Fruit fly (Drosophila melanogaster) whole organism, embryonic: ENCODE measurements around the gene Cnb.

Experiments used
- ATbp ChIP-seq: fragments of 200-800 bp; sonication (Bioruptor generic); optimal IDR thresholded peaks from 2 replicates; lab custom pipeline; 2017; ENCODE audit warnings: missing biosample characterization, mild to moderate bottlenecking, missing genetic modification characterization, missing genetic modification reagents
- B-H1 ChIP-seq: fragments of 200-800 bp; sonication (Bioruptor generic); IDR thresholded peaks from 3 replicates; pipeline ENCODE4 v1.3.6; 2022; ENCODE audit warnings: missing biosample characterization, missing genetic modification characterization
- CG10431 ChIP-seq: fragments of 200-800 bp; sonication (Bioruptor generic); optimal IDR thresholded peaks from 3 replicates; lab custom pipeline; 2018; ENCODE audit warnings: missing biosample characterization, mild to moderate bottlenecking, missing genetic modification characterization
- CG11696 ChIP-seq: fragments of 200-800 bp; sonication (Bioruptor generic); IDR thresholded peaks from 2 replicates; pipeline ENCODE4 v1.3.6; 2022; ENCODE audit warnings: missing biosample characterization, missing genetic modification characterization
- CG12104 ChIP-seq: fragments of 200-800 bp; sonication (Bioruptor generic); optimal IDR thresholded peaks from 3 replicates; lab custom pipeline; 2016; ENCODE audit warnings: missing biosample characterization, missing genetic modification characterization
- CG12391 ChIP-seq: fragments of 200-800 bp; sonication (Bioruptor generic); optimal IDR thresholded peaks from 3 replicates; lab custom pipeline; 2018; ENCODE audit warnings: missing biosample characterization, mild to moderate bottlenecking, missing genetic modification characterization, moderate library complexity
- CG13775 ChIP-seq: fragments of 200-800 bp; sonication (Bioruptor generic); optimal IDR thresholded peaks from 3 replicates; lab custom pipeline; 2017; ENCODE audit warnings: missing biosample characterization, mild to moderate bottlenecking, missing genetic modification characterization
- CG30431 ChIP-seq: fragments of 200-800 bp; sonication (Bioruptor generic); optimal IDR thresholded peaks from 2 replicates; lab custom pipeline; 2017; ENCODE audit warnings: missing biosample characterization, missing genetic modification characterization
- CG31224 ChIP-seq: fragments of 200-800 bp; sonication (Bioruptor generic); IDR thresholded peaks from 2 replicates; pipeline ENCODE4 v1.3.6; 2022; ENCODE audit warnings: missing biosample characterization, missing genetic modification characterization
- CG33213 ChIP-seq: fragments of 200-800 bp; sonication (Bioruptor generic); optimal IDR thresholded peaks from 3 replicates; lab custom pipeline; 2016; ENCODE audit warnings: missing biosample characterization, missing genetic modification characterization
- CG3838 ChIP-seq: fragments of 200-800 bp; sonication (Bioruptor generic); optimal IDR thresholded peaks from 3 replicates; lab custom pipeline; 2016; ENCODE audit warnings: missing biosample characterization, missing genetic modification characterization
- CG6175 ChIP-seq: fragments of 200-800 bp; sonication (Bioruptor generic); IDR thresholded peaks from 3 replicates; pipeline ENCODE4 v1.3.6; 2022; ENCODE audit warnings: missing biosample characterization, missing genetic modification characterization
- CG6272 ChIP-seq: fragments of 200-800 bp; sonication (Bioruptor generic); IDR thresholded peaks from 2 replicates; pipeline ENCODE4 v1.3.6; 2022; ENCODE audit warnings: missing biosample characterization, missing genetic modification characterization
- CG7357 ChIP-seq: fragments of 200-800 bp; sonication (Bioruptor generic); IDR thresholded peaks from 3 replicates; pipeline ENCODE4 v1.3.6; 2022; ENCODE audit warnings: missing biosample characterization, missing genetic modification characterization
- CG7745 ChIP-seq: fragments of 200-800 bp; sonication (Bioruptor generic); optimal IDR thresholded peaks from 2 replicates; lab custom pipeline; 2018; ENCODE audit warnings: missing biosample characterization, mild to moderate bottlenecking, missing genetic modification characterization, moderate library complexity
- CG8478 ChIP-seq: fragments of >200 bp; optimal IDR thresholded peaks from 2 replicates; lab custom pipeline; 2018
- CG9215 ChIP-seq: fragments of 200-800 bp; sonication (Bioruptor generic); IDR thresholded peaks from 2 replicates; pipeline ENCODE4 v1.3.6; 2022; ENCODE audit warnings: missing biosample characterization, missing genetic modification characterization
- Dip3 ChIP-seq: fragments of 200-800 bp; sonication (Bioruptor generic); optimal IDR thresholded peaks from 3 replicates; lab custom pipeline; 2016; ENCODE audit warnings: missing biosample characterization, missing genetic modification characterization
- Doc3 ChIP-seq: fragments of 200-800 bp; sonication (Bioruptor generic); IDR thresholded peaks from 3 replicates; pipeline ENCODE4 v1.3.6; 2022; ENCODE audit warnings: missing biosample characterization, missing genetic modification characterization; ENCODE audit not compliant: partially characterized antibody
- E2f2 ChIP-seq: fragments of 200-800 bp; sonication (Bioruptor generic); IDR thresholded peaks from 2 replicates; pipeline ENCODE4 v1.3.6; 2022; ENCODE audit warnings: missing biosample characterization, missing genetic modification characterization
- H2.0 ChIP-seq: fragments of 200-800 bp; sonication (Bioruptor generic); IDR thresholded peaks from 2 replicates; pipeline ENCODE4 v1.3.6; 2022; ENCODE audit warnings: missing biosample characterization, missing genetic modification characterization
- HLH3B ChIP-seq: fragments of 200-800 bp; sonication (Bioruptor generic); IDR thresholded peaks from 2 replicates; pipeline ENCODE4 v1.3.6; 2022; ENCODE audit warnings: missing biosample characterization, missing genetic modification characterization
- Hey ChIP-seq: fragments of 200-800 bp; sonication (Bioruptor generic); optimal IDR thresholded peaks from 3 replicates; lab custom pipeline; 2018; ENCODE audit warnings: missing biosample characterization, mild to moderate bottlenecking, missing genetic modification characterization
- NC2β ChIP-seq: fragments of 200-800 bp; sonication (Bioruptor generic); optimal IDR thresholded peaks from 2 replicates; lab custom pipeline; 2016; ENCODE audit warnings: missing biosample characterization, missing genetic modification characterization
- NfI ChIP-seq: fragments of 200-800 bp; sonication (Bioruptor generic); optimal IDR thresholded peaks from 3 replicates; lab custom pipeline; 2018; ENCODE audit warnings: missing biosample characterization, mild to moderate bottlenecking, missing genetic modification characterization, moderate library complexity
- Scr ChIP-seq: fragments of 200-800 bp; sonication (Bioruptor generic); IDR thresholded peaks from 2 replicates; pipeline ENCODE4 v1.3.6; 2022; ENCODE audit warnings: missing biosample characterization, missing genetic modification characterization; ENCODE audit not compliant: partially characterized antibody
- Trl ChIP-seq, 3 experiments: fragments of >200 bp in 2 of 3; fragments of 200-800 bp in 1 of 3; sonication (Bioruptor generic) in 1 of 3; optimal IDR thresholded peaks; 2 replicates in 1 of 3; 3 replicates in 2 of 3; lab custom pipeline; 2016 to 2017; ENCODE audit warnings: missing biosample characterization in 1 of 3, missing genetic modification characterization in 1 of 3
- ab ChIP-seq: fragments of 200-800 bp; sonication (Bioruptor generic); optimal IDR thresholded peaks from 2 replicates; lab custom pipeline; 2016; ENCODE audit warnings: missing biosample characterization, missing genetic modification characterization
- az2 ChIP-seq: fragments of 200-800 bp; sonication (Bioruptor generic); optimal IDR thresholded peaks from 3 replicates; lab custom pipeline; 2016; ENCODE audit warnings: missing biosample characterization, missing genetic modification characterization
- bigmax ChIP-seq: fragments of 200-800 bp; sonication (Bioruptor generic); optimal IDR thresholded peaks from 2 replicates; lab custom pipeline; 2018; ENCODE audit warnings: missing biosample characterization, mild to moderate bottlenecking, missing genetic modification characterization
- cas ChIP-seq: fragments of 200-800 bp; sonication (Bioruptor generic); IDR thresholded peaks from 2 replicates; pipeline ENCODE4 v1.3.6; 2022; ENCODE audit warnings: missing biosample characterization, missing genetic modification characterization
- chinmo ChIP-seq: fragments of 200-800 bp; sonication (Bioruptor generic); IDR thresholded peaks from 4 replicates; pipeline ENCODE4 v1.3.6; 2022; ENCODE audit warnings: missing biosample characterization, missing genetic modification characterization; ENCODE audit not compliant: partially characterized antibody
- cwo ChIP-seq: fragments of 200-800 bp; sonication (Bioruptor generic); optimal IDR thresholded peaks from 3 replicates; lab custom pipeline; 2017; ENCODE audit warnings: missing biosample characterization, missing genetic modification characterization, mild to moderate bottlenecking, moderate library complexity, missing genetic modification reagents
- da ChIP-seq: fragments of 200-800 bp; sonication (Bioruptor generic); optimal IDR thresholded peaks from 2 replicates; lab custom pipeline; 2016; ENCODE audit warnings: missing biosample characterization, missing genetic modification characterization
- dpn ChIP-seq, 2 experiments: fragments of 200-800 bp; sonication (Bioruptor generic); optimal IDR thresholded peaks; 3 replicates each; lab custom pipeline; 2016; ENCODE audit warnings: missing biosample characterization in 2 of 2, missing genetic modification characterization in 2 of 2
- gsb ChIP-seq: fragments of 200-800 bp; sonication (Bioruptor generic); IDR thresholded peaks from 2 replicates; pipeline ENCODE4 v1.3.6; 2022; ENCODE audit warnings: missing biosample characterization, missing genetic modification characterization
- gt ChIP-seq: fragments of 200-800 bp; sonication (Bioruptor generic); IDR thresholded peaks from 2 replicates; pipeline ENCODE4 v1.3.6; 2022; ENCODE audit warnings: missing biosample characterization, missing genetic modification characterization
- hkb ChIP-seq, 2 experiments: fragments of 200-800 bp in 1 of 2; fragments of >200 bp in 1 of 2; sonication (Bioruptor generic) in 1 of 2; IDR thresholded peaks in 1 of 2; optimal IDR thresholded peaks in 1 of 2; 2 replicates each; pipeline versions ENCODE4 v1.3.6 to Lab custom; 2017 to 2022; ENCODE audit warnings: missing biosample characterization in 1 of 2, missing genetic modification characterization in 1 of 2
- nau ChIP-seq: fragments of 200-800 bp; sonication (Bioruptor generic); optimal IDR thresholded peaks from 3 replicates; lab custom pipeline; 2017; ENCODE audit warnings: missing biosample characterization, mild to moderate bottlenecking, missing genetic modification characterization, missing genetic modification reagents
- otp ChIP-seq: fragments of 200-800 bp; sonication (Bioruptor generic); IDR thresholded peaks from 3 replicates; pipeline ENCODE4, ENCODE4 v1.3.6; 2022; ENCODE audit warnings: missing biosample characterization, missing genetic modification characterization
- phol ChIP-seq: fragments of 200-800 bp; sonication (Bioruptor generic); optimal IDR thresholded peaks from 3 replicates; lab custom pipeline; 2018; ENCODE audit warnings: missing biosample characterization, mild to moderate bottlenecking, missing genetic modification characterization, moderate library complexity
- ranshi ChIP-seq: fragments of 200-800 bp; sonication (Bioruptor generic); IDR thresholded peaks from 2 replicates; pipeline ENCODE4 v1.3.6; 2022; ENCODE audit warnings: missing biosample characterization, missing genetic modification characterization
- rib ChIP-seq: fragments of 200-800 bp; sonication (Bioruptor generic); IDR thresholded peaks from 2 replicates; pipeline ENCODE4 v1.3.6; 2022; ENCODE audit warnings: missing biosample characterization, missing genetic modification characterization
- sc ChIP-seq, 3 experiments: fragments of >200 bp in 2 of 3; fragments of 200-800 bp in 1 of 3; sonication (Bioruptor generic) in 1 of 3; optimal IDR thresholded peaks; 2 replicates in 2 of 3; 3 replicates in 1 of 3; lab custom pipeline; 2017; ENCODE audit warnings: mild to moderate bottlenecking in 1 of 3, missing biosample characterization in 1 of 3, missing genetic modification characterization in 1 of 3, missing genetic modification reagents in 1 of 3
- scrt ChIP-seq: fragments of 200-800 bp; sonication (Bioruptor generic); optimal IDR thresholded peaks from 2 replicates; lab custom pipeline; 2018; ENCODE audit warnings: missing biosample characterization, mild to moderate bottlenecking, missing genetic modification characterization, moderate library complexity
- sd ChIP-seq: fragments of 200-800 bp; sonication (Bioruptor generic); optimal IDR thresholded peaks from 3 replicates; lab custom pipeline; 2018; ENCODE audit warnings: missing biosample characterization, mild to moderate bottlenecking, missing genetic modification characterization, moderate library complexity
- sens ChIP-seq: fragments of 200-800 bp; sonication (Bioruptor generic); peaks from one replicate; lab custom pipeline; 2016; ENCODE audit warnings: missing biosample characterization, missing genetic modification characterization
- sens-2 ChIP-seq: fragments of 200-800 bp; sonication (Bioruptor generic); IDR thresholded peaks from 2 replicates; pipeline ENCODE4 v1.3.6; 2022; ENCODE audit warnings: missing biosample characterization, missing genetic modification characterization
- sob ChIP-seq: fragments of 200-800 bp; sonication (Bioruptor generic); IDR thresholded peaks from 2 replicates; pipeline ENCODE4 v1.3.6; 2022; ENCODE audit warnings: missing biosample characterization, missing genetic modification characterization
- trh ChIP-seq: fragments of 200-800 bp; sonication (Bioruptor generic); optimal IDR thresholded peaks from 2 replicates; lab custom pipeline; 2016; ENCODE audit warnings: missing biosample characterization, missing genetic modification characterization

The Cnb gene

DNA sequence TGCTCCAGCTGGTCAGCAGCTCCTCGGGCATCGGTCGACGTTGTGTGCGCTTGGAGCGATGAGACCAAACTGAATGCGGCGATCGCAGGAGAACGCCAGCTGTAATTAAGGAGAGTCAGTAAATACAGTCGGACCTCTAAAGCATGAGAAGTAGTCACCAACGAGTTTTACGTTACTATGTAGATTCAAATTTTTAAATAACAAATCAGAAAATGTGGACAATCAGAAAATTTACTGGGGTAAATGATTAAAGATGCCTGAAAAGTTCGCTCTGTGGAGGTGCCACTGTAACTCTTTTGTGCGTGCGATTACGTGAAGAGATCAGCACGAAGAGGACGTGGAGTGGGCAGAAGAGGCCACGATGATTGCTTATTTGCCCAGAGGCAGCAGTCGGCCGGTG, 15.6 kb downstream of the Cnb start, which contains the start of gene SCOT (continued):
- peak; percentile 60 to 76 for TF ChIP-seq dpn (GFP tag; optimal IDR thresholded peaks at IDR 0.05; lab: Kevin White, UChicago)
- peak; percentile 68; the same call in 2 of the 3 replicates for TF ChIP-seq CG7357 (GFP tag; lab: Robert Waterston, UW)
- TF ChIP-seq NC2β: peak; percentile 58
- TF ChIP-seq sens-2 (GFP tag; lab: Robert Waterston, UW): 0 out of 2 replicates have a peak, but pooled peaks have one; percentile 48
- no peak for TF ChIP-seq sc (optimal IDR thresholded peaks at IDR 0.05; lab: Kevin White, UChicago)
- TF ChIP-seq sc (GFP tag; optimal IDR thresholded peaks at IDR 0.05; lab: Kevin White, UChicago): no peak
- TF ChIP-seq sd (tag; lab: Kevin White, UChicago): no peak
- TF ChIP-seq nau (GFP tag; lab: Kevin White, UChicago): no peak
- peak; percentile 77 for TF ChIP-seq az2 (GFP tag; lab: Kevin White, UChicago)
- TF ChIP-seq CG13775: peak; percentile 20
- TF ChIP-seq gsb: peak; percentile 45
- TF ChIP-seq CG30431 (GFP tag; lab: Kevin White, UChicago): peak; percentile 50
- peak; percentile 97 for TF ChIP-seq sens
- TF ChIP-seq scrt (GFP tag; lab: Kevin White, UChicago): no peak
- peak; percentile 52 for TF ChIP-seq phol (tag; lab: Kevin White, UChicago)
- TF ChIP-seq cwo (GFP tag; lab: Kevin White, UChicago): peak; percentile 8
- no peak for TF ChIP-seq CG10431 (GFP tag; lab: Kevin White, UChicago)
- no peak for TF ChIP-seq Scr (GFP tag; lab: Robert Waterston, UW)
- peak; percentile 55 for TF ChIP-seq Dip3 (GFP tag; lab: Kevin White, UChicago)
- TF ChIP-seq CG6175 (GFP tag; lab: Robert Waterston, UW): peak; percentile 52; the same call in 1 of the 3 replicates
- no peak for TF ChIP-seq Trl (optimal IDR thresholded peaks at IDR 0.05; lab: Kevin White, UChicago)
- no peak for TF ChIP-seq Trl (GFP tag; optimal IDR thresholded peaks at IDR 0.05; lab: Kevin White, UChicago)
- TF ChIP-seq CG12104 (GFP tag; lab: Kevin White, UChicago): no peak
- peak; percentile 50; the same call in 1 of the 2 replicates for TF ChIP-seq CG6272 (GFP tag; lab: Robert Waterston, UW)
- TF ChIP-seq bigmax: no peak
- no peak for TF ChIP-seq ab (GFP tag; lab: Kevin White, UChicago)
- peak; percentile 80 for TF ChIP-seq HLH3B (GFP tag; lab: Robert Waterston, UW)
- TF ChIP-seq chinmo (GFP tag; lab: Robert Waterston, UW): no peak
- no peak for TF ChIP-seq rib (GFP tag; lab: Robert Waterston, UW)
- TF ChIP-seq CG33213: no peak
- TF ChIP-seq Doc3 (GFP tag; lab: Robert Waterston, UW): no peak
- no peak for TF ChIP-seq CG8478 (lab: Kevin White, UChicago)
- TF ChIP-seq H2.0 (GFP tag; lab: Robert Waterston, UW): peak; percentile 87
- peak; percentile 70 for TF ChIP-seq CG12391 (tag; lab: Kevin White, UChicago)
- peak; percentile 57 for TF ChIP-seq CG9215 (GFP tag; lab: Robert Waterston, UW)
- peak; percentile 62 for TF ChIP-seq da (GFP tag; lab: Kevin White, UChicago)
- TF ChIP-seq ATbp (GFP tag; lab: Kevin White, UChicago): peak; percentile 69
- TF ChIP-seq NfI (GFP tag; lab: Kevin White, UChicago): peak; percentile 67
- no peak for TF ChIP-seq hkb (optimal IDR thresholded peaks at IDR 0.05; lab: Kevin White, UChicago)
- peak; percentile 85 for TF ChIP-seq hkb (GFP tag; IDR thresholded peaks at IDR 0.05; lab: Robert Waterston, UW)
- TF ChIP-seq B-H1 (GFP tag; lab: Robert Waterston, UW): peak; percentile 60; the same call in 2 of the 3 replicates
- peak; percentile 80 for TF ChIP-seq otp (GFP tag; lab: Robert Waterston, UW)
- no peak for TF ChIP-seq Hey
- TF ChIP-seq ranshi (GFP tag; lab: Robert Waterston, UW): peak; percentile 68; the same call in 1 of the 2 replicates
- no peak for TF ChIP-seq CG7745 (tag; lab: Kevin White, UChicago)
- peak; percentile 73 for TF ChIP-seq CG11696 (GFP tag; lab: Robert Waterston, UW)
- no peak for TF ChIP-seq cas
- TF ChIP-seq sob: peak; percentile 76
- peak; percentile 27; the same call in 1 of the 2 replicates for TF ChIP-seq gt (GFP tag; lab: Robert Waterston, UW)
- TF ChIP-seq CG31224 (GFP tag; lab: Robert Waterston, UW): no peak
- no peak for TF ChIP-seq trh (GFP tag; lab: Kevin White, UChicago)
- no peak for TF ChIP-seq CG3838 (GFP tag; lab: Kevin White, UChicago)
- peak; percentile 57; the same call in 1 of the 2 replicates for TF ChIP-seq E2f2 (GFP tag; lab: Robert Waterston, UW)
